Fruit fly (Drosophila melanogaster): Measurements from ENCODE around the gene Axs.

Axs gene

DNA sequence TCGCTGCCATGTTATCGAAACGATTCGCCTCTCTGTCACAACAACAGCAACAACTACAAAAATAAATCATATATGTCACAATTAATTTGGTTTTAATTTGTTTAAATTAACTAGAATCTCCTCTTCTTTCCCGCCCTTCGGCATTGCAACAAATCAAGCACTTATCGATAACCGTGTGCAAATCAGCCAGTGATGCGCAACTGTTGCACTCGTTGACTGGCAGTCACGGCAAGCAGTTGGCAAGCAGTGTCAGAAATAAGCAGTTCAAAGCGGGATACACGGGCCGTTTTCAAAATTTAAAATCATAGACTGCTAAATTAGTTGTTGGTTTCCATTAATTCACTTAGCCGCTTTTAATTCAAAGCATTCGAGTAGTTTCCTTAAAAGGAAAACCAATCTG is at the start of gene Axs (continued):
- TF ChIP-seq CG10274 (GFP tag; optimal IDR thresholded peaks at IDR 0.05) = no peak
- TF ChIP-seq Xrp1 (GFP tag; IDR thresholded peaks at IDR 0.05) = no peak
- no peak for TF ChIP-seq run (tag; optimal IDR thresholded peaks at IDR 0.05)
- peak; percentile 0 for TF ChIP-seq CG9817 (tag; optimal IDR thresholded peaks at IDR 0.05)
- no peak for TF ChIP-seq bigmax (GFP tag; optimal IDR thresholded peaks at IDR 0.05)
- peak in 1 of 2 experiments; percentile 37 for TF ChIP-seq tll (GFP tag; optimal IDR thresholded peaks at IDR 0.05)
- TF ChIP-seq CG1603 (tag; optimal IDR thresholded peaks at IDR 0.05) = peak; percentile 66
- no peak for TF ChIP-seq CG32767 (GFP tag; IDR thresholded peaks at IDR 0.05)
- peak; percentile 70; the same call in 2 of the 3 replicates for TF ChIP-seq mld (GFP tag; IDR thresholded peaks at IDR 0.05; ENCODE audit: partially characterized antibody)
- no peak for TF ChIP-seq dan (GFP tag; IDR thresholded peaks at IDR 0.05)
- no peak for TF ChIP-seq yki (optimal IDR thresholded peaks at IDR 0.05)
- TF ChIP-seq Antp (GFP tag; optimal IDR thresholded peaks at IDR 0.05) = peak; percentile 45
- TF ChIP-seq CG6791 (GFP tag; IDR thresholded peaks at IDR 0.05; ENCODE audit: partially characterized antibody) = peak; percentile 75
- no peak for TF ChIP-seq CG31441 (GFP tag; IDR thresholded peaks at IDR 0.05)
- TF ChIP-seq klu (GFP tag; IDR thresholded peaks at IDR 0.05) = no peak
- peak; percentile 24 for TF ChIP-seq HmgD (GFP tag; optimal IDR thresholded peaks at IDR 0.05)
- no peak for TF ChIP-seq Poxn (GFP tag; IDR thresholded peaks at IDR 0.05)
- no peak for TF ChIP-seq TFAM (GFP tag; optimal IDR thresholded peaks at IDR 0.05)
- no peak for TF ChIP-seq eve (GFP tag; optimal IDR thresholded peaks at IDR 0.05)
- no peak for TF ChIP-seq CG15696 (tag; optimal IDR thresholded peaks at IDR 0.05)
- TF ChIP-seq corto (GFP tag; optimal IDR thresholded peaks at IDR 0.05) = no peak
- no peak for TF ChIP-seq Kr (GFP tag; optimal IDR thresholded peaks at IDR 0.05)
- TF ChIP-seq MTF-1 (GFP tag; optimal IDR thresholded peaks at IDR 0.05; ENCODE audit: borderline replicate concordance) = peak; percentile 19
- no peak for TF ChIP-seq pfk (GFP tag; optimal IDR thresholded peaks at IDR 0.05)
- TF ChIP-seq CG8089 (GFP tag; optimal IDR thresholded peaks at IDR 0.05) = no peak
- no peak for TF ChIP-seq trh (GFP tag; optimal IDR thresholded peaks at IDR 0.05)
- no peak for TF ChIP-seq CG4707 (GFP tag; optimal IDR thresholded peaks at IDR 0.05)
- no peak for TF ChIP-seq Lpt (GFP tag; optimal IDR thresholded peaks at IDR 0.05)
- no peak for TF ChIP-seq Fer1 (GFP tag; optimal IDR thresholded peaks at IDR 0.05)
- no peak for TF ChIP-seq PHDP (tag; optimal IDR thresholded peaks at IDR 0.05)
- TF ChIP-seq hb (GFP tag; IDR thresholded peaks at IDR 0.05; ENCODE audit: partially characterized antibody) = peak; percentile 69
- TF ChIP-seq Ets97D (GFP tag; optimal IDR thresholded peaks at IDR 0.05) = peak; percentile 81
- TF ChIP-seq Dref (GFP tag; IDR thresholded peaks at IDR 0.05) = peak; percentile 88
- 0 out of 2 replicates have a peak, but pooled peaks have one; percentile 34 for TF ChIP-seq rib (GFP tag; IDR thresholded peaks at IDR 0.05)
- TF ChIP-seq CTCF (GFP tag; optimal IDR thresholded peaks at IDR 0.05) = peak; percentile 21
- no peak for TF ChIP-seq CG6813 (GFP tag; optimal IDR thresholded peaks at IDR 0.05)
- 0 out of 2 replicates have a peak, but pooled peaks have one; percentile 7 for TF ChIP-seq onecut (GFP tag; IDR thresholded peaks at IDR 0.05)
- no peak for TF ChIP-seq CG7357 (GFP tag; IDR thresholded peaks at IDR 0.05)
- peak; percentile 84 for TF ChIP-seq Myb (GFP tag; optimal IDR thresholded peaks at IDR 0.05)
- no peak for TF ChIP-seq al (GFP tag; IDR thresholded peaks at IDR 0.05)
- TF ChIP-seq Camta (GFP tag; optimal IDR thresholded peaks at IDR 0.05) = no peak
- TF ChIP-seq CG13624 (GFP tag; optimal IDR thresholded peaks at IDR 0.05) = peak; percentile 6
- peak in 1 of 2 experiments; percentile 59 for TF ChIP-seq Pdp1 (GFP tag; optimal IDR thresholded peaks at IDR 0.05)
- TF ChIP-seq zen2 (GFP tag; IDR thresholded peaks at IDR 0.05; ENCODE audit: partially characterized antibody) = peak; percentile 66; the same call in 2 of the 3 replicates
- no peak for TF ChIP-seq BtbVII (GFP tag; optimal IDR thresholded peaks at IDR 0.05)
- no peak for TF ChIP-seq sqz (GFP tag; optimal IDR thresholded peaks at IDR 0.05)
- peak; percentile 45 for TF ChIP-seq p53 (GFP tag; optimal IDR thresholded peaks at IDR 0.05)
- TF ChIP-seq slou (GFP tag; optimal IDR thresholded peaks at IDR 0.05) = no peak
- no peak for TF ChIP-seq CG8765 (GFP tag; IDR thresholded peaks at IDR 0.05)
- peak; percentile 48; the same call in 2 of the 3 replicates for TF ChIP-seq HLH4C (GFP tag; IDR thresholded peaks at IDR 0.05; ENCODE audit: partially characterized antibody)
- TF ChIP-seq phol (tag; optimal IDR thresholded peaks at IDR 0.05) = peak; percentile 45
- no peak for TF ChIP-seq ash1 (GFP tag; optimal IDR thresholded peaks at IDR 0.05)

Measured in whole organism, embryonic.